Fruit fly (Drosophila melanogaster): Measurements from ENCODE around the gene CG31220.

dm6 chr3R:19656455-19656854, 8.2 kb downstream of the CG31220 start:
- TF ChIP-seq Hr51 (GFP tag; optimal IDR thresholded peaks at IDR 0.05) (no peak), CG10431 (GFP tag; optimal IDR thresholded peaks at IDR 0.05) (no peak), CG11723 (GFP tag; optimal IDR thresholded peaks at IDR 0.05) (no peak), CG2712 (tag; optimal IDR thresholded peaks at IDR 0.05) (no peak), run (tag; optimal IDR thresholded peaks at IDR 0.05) (no peak), az2 (GFP tag; optimal IDR thresholded peaks at IDR 0.05) (no peak), sc (optimal IDR thresholded peaks at IDR 0.05) (no peak), sc (GFP tag; optimal IDR thresholded peaks at IDR 0.05) (no peak), CoRest (tag; optimal IDR thresholded peaks at IDR 0.05) (no peak)
